Fruit fly (Drosophila melanogaster) whole organism, embryonic: ENCODE data around the gene CG4267.

ENCODE experiments used
- CG17612 ChIP-seq: fragments of 200-800 bp; sonication (Bioruptor generic); IDR thresholded peaks from 2 replicates; pipeline ENCODE4 v1.3.6; 2022; ENCODE audit warnings: missing biosample characterization, missing genetic modification characterization
- ken ChIP-seq: fragments of 200-800 bp; sonication (Bioruptor generic); IDR thresholded peaks from 3 replicates; pipeline ENCODE4 v1.3.6; 2022; ENCODE audit warnings: missing biosample characterization, missing genetic modification characterization
- pan ChIP-seq, 4 experiments: fragments of >200 bp in 3 of 4; fragments of 200-800 bp in 1 of 4; sonication (Bioruptor generic) in 1 of 4; optimal IDR thresholded peaks in 3 of 4; IDR thresholded peaks in 1 of 4; 2 replicates each; pipeline versions ENCODE4 v1.3.6 to Lab custom; 2017 to 2022; ENCODE audit warnings: missing biosample characterization in 2 of 4, missing genetic modification characterization in 2 of 4, mixed read lengths in 1 of 4

- TF ChIP-seq CG17612 (GFP tag; lab: Robert Waterston, UW) (no peak), pan (optimal IDR thresholded peaks at IDR 0.05; lab: Kevin White, UChicago) (no peak), pan (GFP tag; optimal IDR thresholded peaks at IDR 0.05 in 1 of 2, IDR thresholded peaks at IDR 0.05 in 1 of 2) (no peak), ken (GFP tag; lab: Robert Waterston, UW) (no peak)
These were observed 44.6 kb downstream of the CG4267 start, which contains the start of gene CG31681 for dm6 chr2L:2286773-2287172.
